Fruit fly (Drosophila melanogaster) whole organism, prepupa: ENCODE measurements around the gene CG5953.

Experiments used
- Blimp-1 ChIP-seq: fragments of 200-800 bp; sonication (Bioruptor generic); optimal IDR thresholded peaks from 3 replicates; lab custom pipeline; 2017; ENCODE audit warnings: missing biosample characterization, missing genetic modification characterization, mild to moderate bottlenecking, moderate library complexity, missing genetic modification reagents
- CG10631 ChIP-seq: fragments of 200-800 bp; sonication (Bioruptor generic); optimal IDR thresholded peaks from 2 replicates; lab custom pipeline; 2016; ENCODE audit warnings: missing biosample characterization, missing genetic modification characterization
- CG10669 ChIP-seq: fragments of 200-800 bp; sonication (Bioruptor generic); optimal IDR thresholded peaks from 3 replicates; lab custom pipeline; 2018; ENCODE audit warnings: missing biosample characterization, mild to moderate bottlenecking, missing genetic modification characterization, moderate library complexity
- CG11294 ChIP-seq: fragments of 200-800 bp; sonication (Bioruptor generic); IDR thresholded peaks from 2 replicates; pipeline ENCODE4 v1.3.6; 2022; ENCODE audit warnings: missing biosample characterization, missing genetic modification characterization
- CG11762 ChIP-seq: fragments of 200-800 bp; sonication (Bioruptor generic); optimal IDR thresholded peaks from 3 replicates; lab custom pipeline; 2016; ENCODE audit warnings: missing biosample characterization, missing genetic modification characterization; ENCODE audit not compliant: insufficient read depth
- CG11902 ChIP-seq: fragments of 200-800 bp; sonication (Bioruptor generic); optimal IDR thresholded peaks from 3 replicates; lab custom pipeline; 2016; ENCODE audit warnings: missing biosample characterization, missing genetic modification characterization
- CG15336 ChIP-seq: fragments of 200-800 bp; sonication (Bioruptor generic); IDR thresholded peaks from 2 replicates; pipeline ENCODE4 v1.3.6; 2022; ENCODE audit warnings: missing biosample characterization, missing genetic modification characterization
- CG1621 ChIP-seq: fragments of 200-800 bp; sonication (Bioruptor generic); optimal IDR thresholded peaks from 3 replicates; lab custom pipeline; 2018; ENCODE audit warnings: missing biosample characterization, mild to moderate bottlenecking, missing genetic modification characterization
- CG16779 ChIP-seq: fragments of 200-800 bp; sonication (Bioruptor generic); optimal IDR thresholded peaks from 3 replicates; lab custom pipeline; 2017; ENCODE audit warnings: missing biosample characterization, mild to moderate bottlenecking, missing genetic modification characterization
- CG3032 ChIP-seq: fragments of 200-800 bp; optimal IDR thresholded peaks from 2 replicates; lab custom pipeline; 2019; ENCODE audit warnings: missing biosample characterization, mild to moderate bottlenecking, missing genetic modification characterization, moderate library complexity
- CG31627 ChIP-seq: fragments of 200-800 bp; sonication (Bioruptor generic); optimal IDR thresholded peaks from 3 replicates; lab custom pipeline; 2016; ENCODE audit warnings: missing biosample characterization, missing genetic modification characterization
- CG32006 ChIP-seq: fragments of 200-800 bp; sonication (Bioruptor generic); optimal IDR thresholded peaks from 3 replicates; lab custom pipeline; 2017; ENCODE audit warnings: missing biosample characterization, mild to moderate bottlenecking, missing genetic modification characterization
- CG34406 ChIP-seq: fragments of 200-800 bp; sonication (Bioruptor generic); optimal IDR thresholded peaks from 3 replicates; lab custom pipeline; 2016; ENCODE audit warnings: missing biosample characterization, missing genetic modification characterization
- CG3919 ChIP-seq: fragments of 200-800 bp; sonication (Bioruptor generic); optimal IDR thresholded peaks from 3 replicates; lab custom pipeline; 2016; ENCODE audit warnings: missing biosample characterization, missing genetic modification characterization
- CG4318 ChIP-seq: fragments of 200-800 bp; sonication (Bioruptor generic); optimal IDR thresholded peaks from 3 replicates; lab custom pipeline; 2017; ENCODE audit warnings: missing biosample characterization, mild to moderate bottlenecking, missing genetic modification characterization
- CG6163 ChIP-seq: fragments of 200-800 bp; sonication (Bioruptor generic); IDR thresholded peaks from 3 replicates; pipeline ENCODE4 v1.3.6; 2022; ENCODE audit warnings: missing biosample characterization, missing genetic modification characterization
- CG6792 ChIP-seq: fragments of 200-800 bp; sonication (Bioruptor generic); optimal IDR thresholded peaks from 3 replicates; lab custom pipeline; 2016; ENCODE audit warnings: missing biosample characterization, missing genetic modification characterization
- CG6808 ChIP-seq: fragments of 200-800 bp; sonication (Bioruptor generic); optimal IDR thresholded peaks from 3 replicates; lab custom pipeline; 2017; ENCODE audit warnings: missing biosample characterization, missing genetic modification characterization, mild to moderate bottlenecking, moderate library complexity, missing genetic modification reagents
- CG8119 ChIP-seq: fragments of 200-800 bp; sonication (Bioruptor generic); IDR thresholded peaks from 3 replicates; pipeline ENCODE4 v1.3.6; 2022; ENCODE audit warnings: missing biosample characterization, missing genetic modification characterization
- CG8319 ChIP-seq: fragments of 200-800 bp; sonication (Bioruptor generic); optimal IDR thresholded peaks from 3 replicates; lab custom pipeline; 2016; ENCODE audit warnings: missing biosample characterization, missing genetic modification characterization
- CG8632 ChIP-seq: fragments of 200-800 bp; sonication (Bioruptor generic); optimal IDR thresholded peaks from 3 replicates; lab custom pipeline; 2016; ENCODE audit warnings: missing biosample characterization, missing genetic modification characterization
- CG9139 ChIP-seq: fragments of 200-800 bp; sonication (Bioruptor generic); optimal IDR thresholded peaks from 3 replicates; lab custom pipeline; 2017; ENCODE audit warnings: missing biosample characterization, mild to moderate bottlenecking, missing genetic modification characterization
- Eip75B ChIP-seq: fragments of 200-800 bp; sonication (Bioruptor generic); optimal IDR thresholded peaks from 3 replicates; lab custom pipeline; 2016; ENCODE audit warnings: missing biosample characterization, missing genetic modification characterization
- Eip78C ChIP-seq: fragments of 200-800 bp; sonication (Bioruptor generic); peaks from one replicate; lab custom pipeline; 2016; ENCODE audit warnings: missing biosample characterization, missing genetic modification characterization
- Eip93F ChIP-seq: fragments of 200-800 bp; sonication (Bioruptor generic); optimal IDR thresholded peaks from 2 replicates; lab custom pipeline; 2016; ENCODE audit warnings: missing biosample characterization, mild to moderate bottlenecking, missing genetic modification characterization
- Ets96B ChIP-seq: fragments of 200-800 bp; optimal IDR thresholded peaks from 2 replicates; lab custom pipeline; 2019; ENCODE audit warnings: missing biosample characterization, mild to moderate bottlenecking, missing genetic modification characterization, moderate library complexity
- Gug ChIP-seq: fragments of 200-800 bp; sonication (Bioruptor generic); IDR thresholded peaks from 2 replicates; pipeline ENCODE4 v1.3.6; 2022; ENCODE audit warnings: missing biosample characterization, missing genetic modification characterization
- Hr38 ChIP-seq: sonication (Bioruptor generic); optimal IDR thresholded peaks from 2 replicates; lab custom pipeline; 2016; ENCODE audit warnings: missing biosample characterization, missing genetic modification characterization
- Hr39 ChIP-seq: fragments of 200-800 bp; sonication (Bioruptor generic); optimal IDR thresholded peaks from 2 replicates; lab custom pipeline; 2016; ENCODE audit warnings: missing biosample characterization, missing genetic modification characterization
- Hr4 ChIP-seq: fragments of 200-800 bp; sonication (Bioruptor generic); optimal IDR thresholded peaks from 3 replicates; lab custom pipeline; 2016; ENCODE audit warnings: missing biosample characterization, missing genetic modification characterization
- Lpt ChIP-seq: fragments of 200-800 bp; sonication (Bioruptor generic); optimal IDR thresholded peaks from 3 replicates; lab custom pipeline; 2016; ENCODE audit warnings: missing biosample characterization, missing genetic modification characterization
- Met ChIP-seq: fragments of 200-800 bp; sonication (Bioruptor generic); optimal IDR thresholded peaks from 3 replicates; lab custom pipeline; 2016; ENCODE audit warnings: missing biosample characterization, missing genetic modification characterization
- OdsH ChIP-seq: fragments of 200-800 bp; sonication (Bioruptor generic); optimal IDR thresholded peaks from 3 replicates; lab custom pipeline; 2016; ENCODE audit warnings: missing biosample characterization, missing genetic modification characterization
- Smox ChIP-seq: fragments of 200-800 bp; sonication (Bioruptor generic); optimal IDR thresholded peaks from 3 replicates; lab custom pipeline; 2016; ENCODE audit warnings: missing biosample characterization, missing genetic modification characterization
- Sox102F ChIP-seq: fragments of 200-800 bp; sonication (Bioruptor generic); optimal IDR thresholded peaks from 2 replicates; lab custom pipeline; 2016; ENCODE audit warnings: missing biosample characterization, mild to moderate bottlenecking, missing genetic modification characterization
- Sox14 ChIP-seq: fragments of 200-800 bp; sonication (Bioruptor generic); optimal IDR thresholded peaks from 3 replicates; lab custom pipeline; 2016; ENCODE audit warnings: missing biosample characterization, missing genetic modification characterization
- Sox15 ChIP-seq: fragments of 200-800 bp; sonication (Bioruptor generic); optimal IDR thresholded peaks from 3 replicates; lab custom pipeline; 2016; ENCODE audit warnings: missing biosample characterization, missing genetic modification characterization
- achi ChIP-seq: fragments of 200-800 bp; sonication (Bioruptor generic); optimal IDR thresholded peaks from 3 replicates; lab custom pipeline; 2016; ENCODE audit warnings: missing biosample characterization, missing genetic modification characterization
- acj6 ChIP-seq: fragments of 200-800 bp; sonication (Bioruptor generic); optimal IDR thresholded peaks from 3 replicates; lab custom pipeline; 2016; ENCODE audit warnings: missing biosample characterization, missing genetic modification characterization
- dsx ChIP-seq: fragments of 200-800 bp; optimal IDR thresholded peaks from 3 replicates; lab custom pipeline; 2019; ENCODE audit warnings: missing biosample characterization, mild to moderate bottlenecking, missing genetic modification characterization, moderate library complexity; ENCODE audit not compliant: poor library complexity, severe bottlenecking
- eg ChIP-seq: fragments of 200-800 bp; sonication (Bioruptor generic); IDR thresholded peaks from 3 replicates; pipeline ENCODE4 v1.3.6; 2022; ENCODE audit warnings: missing biosample characterization, missing genetic modification characterization
- esn ChIP-seq: fragments of 200-800 bp; sonication (Bioruptor generic); optimal IDR thresholded peaks from 2 replicates; lab custom pipeline; 2016; ENCODE audit warnings: missing biosample characterization, mild to moderate bottlenecking, missing genetic modification characterization, moderate library complexity
- fd59A ChIP-seq: fragments of 200-800 bp; sonication (Bioruptor generic); optimal IDR thresholded peaks from 2 replicates; lab custom pipeline; 2017; ENCODE audit warnings: missing biosample characterization, mild to moderate bottlenecking, missing genetic modification characterization, missing genetic modification reagents
- fkh ChIP-seq: fragments of 200-800 bp; sonication (Bioruptor generic); optimal IDR thresholded peaks from 3 replicates; lab custom pipeline; 2017; ENCODE audit warnings: missing biosample characterization, mild to moderate bottlenecking, missing genetic modification characterization, moderate library complexity
- lz ChIP-seq: fragments of 200-800 bp; sonication (Bioruptor generic); optimal IDR thresholded peaks from 3 replicates; lab custom pipeline; 2016; ENCODE audit warnings: missing biosample characterization, missing genetic modification characterization
- pdm3 ChIP-seq: fragments of 200-800 bp; sonication (Bioruptor generic); optimal IDR thresholded peaks from 3 replicates; lab custom pipeline; 2016; ENCODE audit warnings: missing biosample characterization, missing genetic modification characterization
- salr ChIP-seq, 2 experiments: fragments of 200-800 bp; sonication (Bioruptor generic); optimal IDR thresholded peaks; 3 replicates each; lab custom pipeline; 2016 to 2018; ENCODE audit warnings: missing biosample characterization in 2 of 2, missing genetic modification characterization in 2 of 2, mild to moderate bottlenecking in 1 of 2
- spab ChIP-seq: fragments of 200-800 bp; sonication (Bioruptor generic); optimal IDR thresholded peaks from 2 replicates; lab custom pipeline; 2017; ENCODE audit warnings: missing biosample characterization, mild to moderate bottlenecking, missing genetic modification characterization, missing genetic modification reagents
- ss ChIP-seq, 2 experiments: fragments of 200-800 bp; sonication (Bioruptor generic); optimal IDR thresholded peaks; 2 replicates in 1 of 2; 3 replicates in 1 of 2; lab custom pipeline; 2017 to 2018; ENCODE audit warnings: mild to moderate bottlenecking in 2 of 2, missing biosample characterization in 2 of 2, missing genetic modification characterization in 2 of 2, moderate library complexity in 1 of 2
- svp ChIP-seq: fragments of 200-800 bp; sonication (Bioruptor generic); peaks from one replicate; lab custom pipeline; 2016; ENCODE audit warnings: missing biosample characterization, missing genetic modification characterization
- topi ChIP-seq: fragments of 200-800 bp; sonication (Bioruptor generic); optimal IDR thresholded peaks from 3 replicates; lab custom pipeline; 2016; ENCODE audit warnings: missing biosample characterization, missing genetic modification characterization

Gene CG5953

dm6 chr2L:16542997-16543593 is 10.4 kb upstream of the CG5953 start:
- no peak for TF ChIP-seq CG15336 (GFP tag; lab: Robert Waterston, UW)
- peak; percentile 81 for TF ChIP-seq CG34406 (GFP tag; lab: Kevin White, UChicago)
- peak; percentile 79 for TF ChIP-seq Hr39 (GFP tag; lab: Kevin White, UChicago)
- TF ChIP-seq lz (GFP tag; lab: Kevin White, UChicago): peak; percentile 83
- no peak for TF ChIP-seq CG4318
- peak; percentile 47 for TF ChIP-seq CG32006
- peak; percentile 84 for TF ChIP-seq OdsH (GFP tag; lab: Kevin White, UChicago)
- peak; percentile 89 for TF ChIP-seq Met
- TF ChIP-seq CG3919 (GFP tag; lab: Kevin White, UChicago): no peak
- peak; percentile 79 for TF ChIP-seq acj6
- peak; percentile 55 for TF ChIP-seq CG3032 (tag; lab: Kevin White, UChicago)
- no peak for TF ChIP-seq CG11294
- no peak for TF ChIP-seq Eip93F (GFP tag; lab: Kevin White, UChicago)
- peak; percentile 71 for TF ChIP-seq CG8632
- peak; percentile 78 for TF ChIP-seq eg (GFP tag; lab: Robert Waterston, UW)
- peak; percentile 77 for TF ChIP-seq pdm3 (GFP tag; lab: Kevin White, UChicago)
- peak; percentile 68 for TF ChIP-seq CG1621
- peak; percentile 53 for TF ChIP-seq fkh
- TF ChIP-seq salr (GFP tag; optimal IDR thresholded peaks at IDR 0.05; lab: Kevin White, UChicago): peak in 1 of 2 experiments; percentile 75
- TF ChIP-seq Sox14 (GFP tag; lab: Kevin White, UChicago): peak; percentile 62
- TF ChIP-seq Eip75B (GFP tag; lab: Kevin White, UChicago): peak; percentile 81
- no peak for TF ChIP-seq Hr4 (GFP tag; lab: Kevin White, UChicago)
- TF ChIP-seq fd59A: peak; percentile 38
- TF ChIP-seq CG11902: no peak
- TF ChIP-seq Gug (GFP tag; lab: Robert Waterston, UW): no peak
- peak; percentile 79 for TF ChIP-seq CG8319 (GFP tag; lab: Kevin White, UChicago)
- TF ChIP-seq topi: peak; percentile 27
- no peak for TF ChIP-seq Lpt (GFP tag; lab: Kevin White, UChicago)
- no peak for TF ChIP-seq Hr38 (GFP tag; lab: Kevin White, UChicago)
- peak; percentile 66 for TF ChIP-seq Smox (GFP tag; lab: Kevin White, UChicago)
- TF ChIP-seq CG11762 (GFP tag; lab: Kevin White, UChicago): peak; percentile 55
- TF ChIP-seq ss (GFP tag; optimal IDR thresholded peaks at IDR 0.05; lab: Kevin White, UChicago): no peak
- TF ChIP-seq Ets96B: no peak
- TF ChIP-seq CG31627 (GFP tag; lab: Kevin White, UChicago): peak; percentile 78
- no peak for TF ChIP-seq dsx
- peak; percentile 59 for TF ChIP-seq Eip78C (GFP tag; lab: Kevin White, UChicago)
- TF ChIP-seq CG6808 (GFP tag; lab: Kevin White, UChicago): peak; percentile 59
- TF ChIP-seq CG10631 (GFP tag; lab: Kevin White, UChicago): peak; percentile 55
- TF ChIP-seq Sox102F: peak; percentile 74
- peak; percentile 73 for TF ChIP-seq achi (GFP tag; lab: Kevin White, UChicago)
- TF ChIP-seq esn (GFP tag; lab: Kevin White, UChicago): peak; percentile 88
- TF ChIP-seq CG6792 (GFP tag; lab: Kevin White, UChicago): peak; percentile 70
- peak; percentile 76 for TF ChIP-seq Blimp-1 (GFP tag; lab: Kevin White, UChicago)
- peak; percentile 84 for TF ChIP-seq CG6163 (GFP tag; lab: Robert Waterston, UW)
- peak; percentile 22 for TF ChIP-seq Sox15 (GFP tag; lab: Kevin White, UChicago)
- TF ChIP-seq svp (GFP tag; lab: Kevin White, UChicago): no peak
- peak; percentile 53 for TF ChIP-seq CG16779 (tag; lab: Kevin White, UChicago)
- no peak for TF ChIP-seq CG9139 (GFP tag; lab: Kevin White, UChicago)
- no peak for TF ChIP-seq CG8119 (GFP tag; lab: Robert Waterston, UW)
- peak; percentile 72 for TF ChIP-seq CG10669
- TF ChIP-seq spab: peak; percentile 35
